Fruit fly (Drosophila melanogaster) whole organism, embryonic: ENCODE results near the gene CG32236.
A peak's percentile ranks its signal among the peaks of the same experiment; 100 is the strongest.

ENCODE experiments used
- Bgb ChIP-seq: fragments of 200-800 bp; sonication (Bioruptor generic); IDR thresholded peaks from 2 replicates; pipeline ENCODE4 v1.3.6; 2022; ENCODE audit warnings: missing biosample characterization, missing genetic modification characterization; ENCODE audit not compliant: partially characterized antibody
- BtbVII ChIP-seq: fragments of 200-800 bp; sonication (Bioruptor generic); optimal IDR thresholded peaks from 3 replicates; lab custom pipeline; 2017; ENCODE audit warnings: missing biosample characterization, mild to moderate bottlenecking, missing genetic modification characterization
- CG10462 ChIP-seq: fragments of 200-800 bp; sonication (Bioruptor generic); optimal IDR thresholded peaks from 2 replicates; lab custom pipeline; 2016; ENCODE audit warnings: missing biosample characterization, missing genetic modification characterization
- CG12219 ChIP-seq: fragments of 200-800 bp; sonication (Bioruptor generic); optimal IDR thresholded peaks from 3 replicates; lab custom pipeline; 2018; ENCODE audit warnings: missing biosample characterization, mild to moderate bottlenecking, missing genetic modification characterization
- CG12299 ChIP-seq: fragments of 200-800 bp; sonication (Bioruptor generic); optimal IDR thresholded peaks from 2 replicates; lab custom pipeline; 2018; ENCODE audit warnings: missing biosample characterization, mild to moderate bottlenecking, missing genetic modification characterization
- CG15269 ChIP-seq: fragments of 200-800 bp; sonication (Bioruptor generic); optimal IDR thresholded peaks from 2 replicates; lab custom pipeline; 2018; ENCODE audit warnings: missing biosample characterization, mild to moderate bottlenecking, missing genetic modification characterization, moderate library complexity
- CG1529 ChIP-seq: fragments of 200-800 bp; sonication (Bioruptor generic); optimal IDR thresholded peaks from 3 replicates; lab custom pipeline; 2018; ENCODE audit warnings: missing biosample characterization, missing genetic modification characterization
- CG15514 ChIP-seq: fragments of 200-800 bp; sonication (Bioruptor generic); optimal IDR thresholded peaks from 3 replicates; lab custom pipeline; 2017; ENCODE audit warnings: missing biosample characterization, missing genetic modification characterization, mild to moderate bottlenecking, moderate library complexity, missing genetic modification reagents
- CG1792 ChIP-seq: fragments of 200-800 bp; sonication (Bioruptor generic); optimal IDR thresholded peaks from 2 replicates; lab custom pipeline; 2016; ENCODE audit warnings: missing biosample characterization, missing genetic modification characterization
- CG1832 ChIP-seq: fragments of 200-800 bp; sonication (Bioruptor generic); optimal IDR thresholded peaks from 2 replicates; lab custom pipeline; 2017; ENCODE audit warnings: missing biosample characterization, mild to moderate bottlenecking, missing genetic modification characterization, inconsistent platforms
- CG30431 ChIP-seq: fragments of 200-800 bp; sonication (Bioruptor generic); optimal IDR thresholded peaks from 2 replicates; lab custom pipeline; 2017; ENCODE audit warnings: missing biosample characterization, missing genetic modification characterization
- CG33557 ChIP-seq: fragments of 200-800 bp; sonication (Bioruptor generic); optimal IDR thresholded peaks from 2 replicates; lab custom pipeline; 2019; ENCODE audit warnings: missing biosample characterization, mild to moderate bottlenecking, missing genetic modification characterization, moderate library complexity
- CG34224 ChIP-seq: fragments of 200-800 bp; sonication (Bioruptor generic); IDR thresholded peaks from 3 replicates; pipeline ENCODE4 v1.3.6; 2022; ENCODE audit warnings: missing biosample characterization, missing genetic modification characterization; ENCODE audit not compliant: partially characterized antibody
- CG4404 ChIP-seq: fragments of 200-800 bp; sonication (Bioruptor generic); IDR thresholded peaks from 2 replicates; pipeline ENCODE4 v1.3.6; 2022; ENCODE audit warnings: missing biosample characterization, missing genetic modification characterization
- CG5953 ChIP-seq: fragments of 200-800 bp; sonication (Bioruptor generic); IDR thresholded peaks from 2 replicates; pipeline ENCODE4 v1.3.6; 2022; ENCODE audit warnings: missing biosample characterization, missing genetic modification characterization
- CG6683 ChIP-seq: fragments of 200-800 bp; sonication (Bioruptor generic); optimal IDR thresholded peaks from 2 replicates; lab custom pipeline; 2017; ENCODE audit warnings: missing biosample characterization, mild to moderate bottlenecking, missing genetic modification characterization, missing genetic modification reagents
- CG8089 ChIP-seq: fragments of 200-800 bp; sonication (Bioruptor generic); optimal IDR thresholded peaks from 3 replicates; lab custom pipeline; 2016; ENCODE audit warnings: missing biosample characterization, missing genetic modification characterization
- HLHmδ ChIP-seq: fragments of 200-800 bp; sonication (Bioruptor generic); optimal IDR thresholded peaks from 2 replicates; lab custom pipeline; 2018; ENCODE audit warnings: missing biosample characterization, mild to moderate bottlenecking, missing genetic modification characterization, moderate library complexity
- Hmx ChIP-seq: fragments of 200-800 bp; sonication (Bioruptor generic); optimal IDR thresholded peaks from 2 replicates; lab custom pipeline; 2016; ENCODE audit warnings: missing biosample characterization, missing genetic modification characterization
- Hr3 ChIP-seq: fragments of 200-800 bp; sonication (Bioruptor generic); optimal IDR thresholded peaks from 3 replicates; lab custom pipeline; 2016; ENCODE audit warnings: missing biosample characterization, missing genetic modification characterization
- Lpt ChIP-seq: fragments of >200 bp; optimal IDR thresholded peaks from 2 replicates; lab custom pipeline; 2018; ENCODE audit warnings: missing biosample characterization, missing genetic modification characterization
- MBD-R2 ChIP-seq: fragments of 200-800 bp; sonication (Bioruptor generic); IDR thresholded peaks from 2 replicates; pipeline ENCODE4 v1.3.6; 2022; ENCODE audit warnings: missing biosample characterization, missing genetic modification characterization
- Mad ChIP-seq: fragments of 200-800 bp; sonication (Bioruptor generic); optimal IDR thresholded peaks from 2 replicates; lab custom pipeline; 2016; ENCODE audit warnings: missing biosample characterization, missing genetic modification characterization
- Myb ChIP-seq: fragments of 200-800 bp; sonication (Bioruptor generic); optimal IDR thresholded peaks from 2 replicates; lab custom pipeline; 2016; ENCODE audit warnings: missing biosample characterization, missing genetic modification characterization
- NC2α ChIP-seq: fragments of 200-800 bp; sonication (Bioruptor generic); optimal IDR thresholded peaks from 2 replicates; lab custom pipeline; 2016; ENCODE audit warnings: missing biosample characterization, missing genetic modification characterization
- Sox102F ChIP-seq: fragments of 200-800 bp; sonication (Bioruptor generic); optimal IDR thresholded peaks from 2 replicates; lab custom pipeline; 2018; ENCODE audit warnings: missing biosample characterization, mild to moderate bottlenecking, missing genetic modification characterization, moderate library complexity
- Stat92E ChIP-seq, 3 experiments: fragments of >200 bp in 2 of 3; fragments of 200-800 bp in 1 of 3; sonication (Bioruptor generic) in 1 of 3; optimal IDR thresholded peaks; 2 replicates each; lab custom pipeline; 2017 to 2019; ENCODE audit warnings: missing biosample characterization in 3 of 3, missing genetic modification characterization in 3 of 3, mild to moderate bottlenecking in 1 of 3, moderate library complexity in 1 of 3
- Usf ChIP-seq: fragments of 200-800 bp; sonication (Bioruptor generic); optimal IDR thresholded peaks from 2 replicates; lab custom pipeline; 2017; ENCODE audit warnings: missing genotype, missing biosample characterization, missing genetic modification characterization
- Vsx1 ChIP-seq: fragments of 200-800 bp; sonication (Bioruptor generic); optimal IDR thresholded peaks from 2 replicates; lab custom pipeline; 2017; ENCODE audit warnings: missing biosample characterization, mild to moderate bottlenecking, missing genetic modification characterization, missing genetic modification reagents
- aop ChIP-seq: fragments of 200-800 bp; sonication (Bioruptor generic); IDR thresholded peaks from 2 replicates; pipeline ENCODE4 v1.3.6; 2022; ENCODE audit warnings: missing biosample characterization, missing genetic modification characterization
- ash1 ChIP-seq: fragments of 200-800 bp; sonication (Bioruptor generic); optimal IDR thresholded peaks from 2 replicates; lab custom pipeline; 2018; ENCODE audit warnings: missing biosample characterization, mild to moderate bottlenecking, missing genetic modification characterization
- az2 ChIP-seq: fragments of 200-800 bp; sonication (Bioruptor generic); optimal IDR thresholded peaks from 3 replicates; lab custom pipeline; 2016; ENCODE audit warnings: missing biosample characterization, missing genetic modification characterization
- cato ChIP-seq: fragments of 200-800 bp; sonication (Bioruptor generic); optimal IDR thresholded peaks from 2 replicates; lab custom pipeline; 2016; ENCODE audit warnings: missing biosample characterization, missing genetic modification characterization, borderline replicate concordance
- croc ChIP-seq: fragments of 200-800 bp; sonication (Bioruptor generic); conservative IDR thresholded peaks from 3 replicates; pipeline ENCODE4 v1.3.6; 2022; ENCODE audit warnings: missing biosample characterization, missing genetic modification characterization
- crol ChIP-seq: fragments of 200-800 bp; sonication (Bioruptor generic); IDR thresholded peaks from 2 replicates; pipeline ENCODE4 v1.3.6; 2022; ENCODE audit warnings: missing biosample characterization, missing genetic modification characterization
- esg ChIP-seq: fragments of 200-800 bp; sonication (Bioruptor generic); conservative IDR thresholded peaks from 2 replicates; pipeline ENCODE4 v1.3.6; 2022; ENCODE audit warnings: missing biosample characterization, missing genetic modification characterization
- ewg ChIP-seq: fragments of 200-800 bp; sonication (Bioruptor generic); optimal IDR thresholded peaks from 3 replicates; lab custom pipeline; 2017; ENCODE audit warnings: mild to moderate bottlenecking, missing biosample characterization, missing genetic modification reagents, missing genetic modification characterization
- fd3F ChIP-seq: fragments of 200-800 bp; sonication (Bioruptor generic); optimal IDR thresholded peaks from 2 replicates; lab custom pipeline; 2018; ENCODE audit warnings: missing biosample characterization, mild to moderate bottlenecking, missing genetic modification characterization, moderate library complexity
- gsb-n ChIP-seq: fragments of 200-800 bp; sonication (Bioruptor generic); optimal IDR thresholded peaks from 3 replicates; lab custom pipeline; 2018; ENCODE audit warnings: missing biosample characterization, mild to moderate bottlenecking, missing genetic modification characterization
- kah ChIP-seq: fragments of 200-800 bp; sonication (Bioruptor generic); optimal IDR thresholded peaks from 2 replicates; lab custom pipeline; 2018; ENCODE audit warnings: missing biosample characterization, mild to moderate bottlenecking, missing genetic modification characterization
- lbe ChIP-seq: fragments of 200-800 bp; sonication (Bioruptor generic); optimal IDR thresholded peaks from 2 replicates; lab custom pipeline; 2016; ENCODE audit warnings: missing biosample characterization, mild to moderate bottlenecking, missing genetic modification characterization
- luna ChIP-seq: fragments of 200-800 bp; sonication (Bioruptor generic); optimal IDR thresholded peaks from 2 replicates; lab custom pipeline; 2016; ENCODE audit warnings: missing biosample characterization, missing genetic modification characterization
- org-1 ChIP-seq: fragments of 200-800 bp; sonication (Bioruptor generic); optimal IDR thresholded peaks from 2 replicates; lab custom pipeline; 2017; ENCODE audit warnings: missing biosample characterization, missing genetic modification characterization
- peb ChIP-seq: fragments of 200-800 bp; sonication (Bioruptor generic); IDR thresholded peaks from 2 replicates; pipeline ENCODE4 v1.3.6; 2022; ENCODE audit warnings: missing biosample characterization, missing genetic modification characterization
- pfk ChIP-seq: fragments of 200-800 bp; sonication (Bioruptor generic); optimal IDR thresholded peaks from 2 replicates; lab custom pipeline; 2018; ENCODE audit warnings: missing biosample characterization, mild to moderate bottlenecking, missing genetic modification characterization, moderate library complexity
- phol ChIP-seq: fragments of 200-800 bp; sonication (Bioruptor generic); optimal IDR thresholded peaks from 3 replicates; lab custom pipeline; 2018; ENCODE audit warnings: missing biosample characterization, mild to moderate bottlenecking, missing genetic modification characterization, moderate library complexity
- rib ChIP-seq: fragments of 200-800 bp; sonication (Bioruptor generic); IDR thresholded peaks from 2 replicates; pipeline ENCODE4 v1.3.6; 2022; ENCODE audit warnings: missing biosample characterization, missing genetic modification characterization
- so ChIP-seq: fragments of 200-800 bp; sonication (Bioruptor generic); IDR thresholded peaks from 3 replicates; pipeline ENCODE4 v1.3.6; 2022; ENCODE audit warnings: missing biosample characterization, missing genetic modification characterization
- stwl ChIP-seq: fragments of 200-800 bp; sonication (Bioruptor generic); optimal IDR thresholded peaks from 3 replicates; lab custom pipeline; 2018; ENCODE audit warnings: missing biosample characterization, mild to moderate bottlenecking, missing genetic modification characterization, moderate library complexity
- tll ChIP-seq, 2 experiments: fragments of 200-800 bp in 1 of 2; fragments of >200 bp in 1 of 2; sonication (Bioruptor generic) in 1 of 2; optimal IDR thresholded peaks; 2 replicates each; lab custom pipeline; 2017 to 2019; ENCODE audit warnings: missing biosample characterization in 2 of 2, missing genetic modification characterization in 2 of 2, mild to moderate bottlenecking in 1 of 2, moderate library complexity in 1 of 2

CG32236 gene

DNA sequence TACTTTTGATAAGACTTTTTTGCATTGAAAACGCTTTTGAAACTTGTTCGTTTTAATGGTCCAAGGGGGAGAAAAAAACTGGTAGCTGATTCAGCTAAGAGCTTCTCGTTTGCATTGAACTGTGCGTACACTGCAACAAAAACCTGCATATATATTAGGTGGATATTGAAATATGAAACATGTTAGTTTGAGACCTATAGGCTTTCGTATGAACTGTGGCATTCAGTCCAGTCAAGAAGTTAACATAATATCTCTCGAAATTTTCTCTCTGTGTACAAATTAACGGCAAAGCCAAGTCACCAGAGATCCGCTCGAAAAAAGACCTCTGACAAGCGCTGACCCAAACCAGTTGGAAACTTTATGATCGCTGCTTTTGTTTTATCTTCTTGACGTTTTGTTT lies 30.8 kb upstream of the CG32236 start (continued):
- TF ChIP-seq so (GFP tag; lab: Robert Waterston, UW) (peak; percentile 89), NC2α (GFP tag; lab: Kevin White, UChicago) (peak; percentile 58), CG33557 (GFP tag; lab: Kevin White, UChicago) (peak; percentile 22), CG4404 (GFP tag; lab: Robert Waterston, UW) (0 out of 2 replicates have a peak, but pooled peaks have one; percentile 38), org-1 (GFP tag; lab: Kevin White, UChicago) (peak; percentile 62), peb (GFP tag; lab: Robert Waterston, UW) (peak; percentile 57; the same call in 1 of the 2 replicates), BtbVII (GFP tag; lab: Kevin White, UChicago) (peak; percentile 76), CG1529 (GFP tag; lab: Kevin White, UChicago) (peak; percentile 71), CG34224 (GFP tag; lab: Robert Waterston, UW) (no peak), ewg (GFP tag; lab: Kevin White, UChicago) (peak; percentile 67), CG12299 (tag; lab: Kevin White, UChicago) (peak; percentile 66), lbe (GFP tag; lab: Kevin White, UChicago) (peak; percentile 19), ash1 (no peak), CG6683 (GFP tag; lab: Kevin White, UChicago) (peak; percentile 40), Mad (GFP tag; lab: Kevin White, UChicago) (peak; percentile 86), CG15269 (tag; lab: Kevin White, UChicago) (peak; percentile 90), CG30431 (GFP tag; lab: Kevin White, UChicago) (peak; percentile 68), Bgb (GFP tag; lab: Robert Waterston, UW) (no peak), Myb (GFP tag; lab: Kevin White, UChicago) (peak; percentile 54), Hr3 (GFP tag; lab: Kevin White, UChicago) (peak; percentile 73), az2 (GFP tag; lab: Kevin White, UChicago) (peak; percentile 86), croc (GFP tag; lab: Robert Waterston, UW) (peak; percentile 60; the same call in 2 of the 3 replicates), CG10462 (peak; percentile 67), CG1792 (GFP tag; lab: Kevin White, UChicago) (peak; percentile 70), CG8089 (GFP tag; lab: Kevin White, UChicago) (peak; percentile 75), aop (GFP tag; lab: Robert Waterston, UW) (peak; percentile 65; the same call in 1 of the 2 replicates), Vsx1 (GFP tag; lab: Kevin White, UChicago) (peak; percentile 59), gsb-n (tag; lab: Kevin White, UChicago) (peak; percentile 56), HLHmδ (GFP tag; lab: Kevin White, UChicago) (no peak), cato (GFP tag; lab: Kevin White, UChicago) (peak; percentile 48), pfk (GFP tag; lab: Kevin White, UChicago) (no peak), CG1832 (GFP tag; lab: Kevin White, UChicago) (no peak), MBD-R2 (peak; percentile 71), esg (GFP tag; lab: Robert Waterston, UW) (peak; percentile 77), Lpt (GFP tag; lab: Kevin White, UChicago) (no peak), luna (GFP tag; lab: Kevin White, UChicago) (no peak), fd3F (GFP tag; lab: Kevin White, UChicago) (peak; percentile 71), CG5953 (GFP tag; lab: Robert Waterston, UW) (peak; percentile 81), Stat92E (GFP tag; optimal IDR thresholded peaks at IDR 0.05; lab: Kevin White, UChicago) (no peak), Usf (GFP tag; lab: Kevin White, UChicago) (peak; percentile 61), tll (GFP tag; optimal IDR thresholded peaks at IDR 0.05; lab: Kevin White, UChicago) (no peak), phol (tag; lab: Kevin White, UChicago) (peak; percentile 85), CG12219 (GFP tag; lab: Kevin White, UChicago) (peak; percentile 86), rib (0 out of 2 replicates have a peak, but pooled peaks have one; percentile 20), kah (GFP tag; lab: Kevin White, UChicago) (peak; percentile 67), Sox102F (GFP tag; lab: Kevin White, UChicago) (peak; percentile 89), crol (GFP tag; lab: Robert Waterston, UW) (no peak), stwl (tag; lab: Kevin White, UChicago) (no peak), CG15514 (GFP tag; lab: Kevin White, UChicago) (peak; percentile 73), Hmx (GFP tag; lab: Kevin White, UChicago) (peak; percentile 51)
